Worm (Caenorhabditis elegans): ENCODE results near the gene F18E9.7.

DNA sequence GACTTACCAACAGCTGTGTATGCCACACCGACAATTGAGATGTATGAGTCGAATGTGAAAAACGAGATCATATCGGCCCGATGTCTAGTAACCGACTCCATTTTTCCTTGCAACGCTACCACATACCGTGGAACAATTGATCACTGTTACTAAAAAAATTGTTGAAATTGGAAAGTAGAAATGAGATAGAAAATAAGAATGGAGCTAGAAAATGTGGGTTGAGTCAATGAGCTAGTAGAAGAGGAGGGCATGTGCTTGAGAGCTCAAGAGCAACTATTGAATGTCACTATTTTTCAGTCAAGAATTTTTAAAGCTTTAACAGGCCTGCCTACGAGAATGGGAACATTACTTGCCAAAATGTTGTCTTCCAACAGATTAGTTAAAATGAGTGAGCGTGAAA is 27.5 kb upstream of the F18E9.7 start, which contains the start of gene K01A12.3:
- TF ChIP-seq lsy-2 (tag; optimal IDR thresholded peaks at IDR 0.05) (no peak), ceh-83 (GFP tag; optimal IDR thresholded peaks at IDR 0.05) (no peak), elt-3 (tag; optimal IDR thresholded peaks at IDR 0.05) (no peak), nhr-28 (tag; optimal IDR thresholded peaks at IDR 0.05) (no peak), nhr-237 (tag; optimal IDR thresholded peaks at IDR 0.05) (no peak), sptf-1 (tag; optimal IDR thresholded peaks at IDR 0.05) (no peak), lin-13 (tag; optimal IDR thresholded peaks at IDR 0.05) (no peak)

Data from whole organism, mixed stage, embryonic.